Fruit fly (Drosophila melanogaster) whole organism, embryonic: Measurements from ENCODE around the gene Muc30E.

Source experiments
- B-H2 ChIP-seq: fragments of 200-800 bp; sonication (Bioruptor generic); optimal IDR thresholded peaks from 2 replicates; lab custom pipeline; 2018; ENCODE audit warnings: missing biosample characterization, mild to moderate bottlenecking, missing genetic modification characterization
- CG10543 ChIP-seq: fragments of 200-800 bp; sonication (Bioruptor generic); optimal IDR thresholded peaks from 3 replicates; lab custom pipeline; 2017; ENCODE audit warnings: missing biosample characterization, mild to moderate bottlenecking, missing genetic modification characterization, moderate library complexity
- CG11560 ChIP-seq: fragments of 200-800 bp; sonication (Bioruptor generic); IDR thresholded peaks from 3 replicates; pipeline ENCODE4 v1.3.6; 2022; ENCODE audit warnings: missing biosample characterization, missing genetic modification characterization
- CG12071 ChIP-seq: fragments of 200-800 bp; sonication (Bioruptor generic); optimal IDR thresholded peaks from 3 replicates; lab custom pipeline; 2018; ENCODE audit warnings: missing biosample characterization, mild to moderate bottlenecking, missing genetic modification characterization
- CG12155 ChIP-seq: fragments of 200-800 bp; sonication (Bioruptor generic); optimal IDR thresholded peaks from 3 replicates; lab custom pipeline; 2016; ENCODE audit warnings: missing biosample characterization, missing genetic modification characterization
- CG12744 ChIP-seq: fragments of 200-800 bp; sonication (Bioruptor generic); optimal IDR thresholded peaks from 2 replicates; lab custom pipeline; 2016; ENCODE audit warnings: missing biosample characterization, missing genetic modification characterization
- CG1529 ChIP-seq: fragments of 200-800 bp; sonication (Bioruptor generic); optimal IDR thresholded peaks from 3 replicates; lab custom pipeline; 2018; ENCODE audit warnings: missing biosample characterization, missing genetic modification characterization
- CG16779 ChIP-seq: fragments of 200-800 bp; sonication (Bioruptor generic); IDR thresholded peaks from 2 replicates; pipeline ENCODE4 v1.3.6; 2022; ENCODE audit warnings: missing biosample characterization, missing genetic modification characterization
- CG17359 ChIP-seq: fragments of 200-800 bp; sonication (Bioruptor generic); optimal IDR thresholded peaks from 3 replicates; lab custom pipeline; 2018; ENCODE audit warnings: missing biosample characterization, mild to moderate bottlenecking, missing genetic modification characterization, moderate library complexity
- CG17361 ChIP-seq: fragments of 200-800 bp; sonication (Bioruptor generic); IDR thresholded peaks from 3 replicates; pipeline ENCODE4 v1.3.6; 2022; ENCODE audit warnings: missing biosample characterization, missing genetic modification characterization
- CG17912 ChIP-seq: fragments of 200-800 bp; sonication (Bioruptor generic); optimal IDR thresholded peaks from 2 replicates; lab custom pipeline; 2018; ENCODE audit warnings: missing biosample characterization, mild to moderate bottlenecking, missing genetic modification characterization
- CG30020 ChIP-seq: fragments of 200-800 bp; optimal IDR thresholded peaks from 2 replicates; lab custom pipeline; 2019; ENCODE audit warnings: missing biosample characterization, mild to moderate bottlenecking, missing genetic modification characterization, moderate library complexity
- CG33213 ChIP-seq: fragments of 200-800 bp; sonication (Bioruptor generic); optimal IDR thresholded peaks from 3 replicates; lab custom pipeline; 2016; ENCODE audit warnings: missing biosample characterization, missing genetic modification characterization
- CG33557 ChIP-seq: fragments of 200-800 bp; sonication (Bioruptor generic); optimal IDR thresholded peaks from 2 replicates; lab custom pipeline; 2019; ENCODE audit warnings: missing biosample characterization, mild to moderate bottlenecking, missing genetic modification characterization, moderate library complexity
- CG34224 ChIP-seq: fragments of 200-800 bp; sonication (Bioruptor generic); IDR thresholded peaks from 3 replicates; pipeline ENCODE4 v1.3.6; 2022; ENCODE audit warnings: missing biosample characterization, missing genetic modification characterization; ENCODE audit not compliant: partially characterized antibody
- CG4424 ChIP-seq: fragments of 200-800 bp; sonication (Bioruptor generic); optimal IDR thresholded peaks from 3 replicates; lab custom pipeline; 2016; ENCODE audit warnings: missing biosample characterization, missing genetic modification characterization
- CG5180 ChIP-seq: fragments of 200-800 bp; sonication (Bioruptor generic); optimal IDR thresholded peaks from 3 replicates; lab custom pipeline; 2017; ENCODE audit warnings: missing biosample characterization, missing genetic modification characterization, mild to moderate bottlenecking, moderate library complexity, missing genetic modification reagents
- CG6791 ChIP-seq: fragments of 200-800 bp; sonication (Bioruptor generic); IDR thresholded peaks from 3 replicates; pipeline ENCODE4 v1.3.6; 2022; ENCODE audit warnings: missing biosample characterization, missing genetic modification characterization; ENCODE audit not compliant: partially characterized antibody
- CG6813 ChIP-seq: fragments of 200-800 bp; sonication (Bioruptor generic); optimal IDR thresholded peaks from 2 replicates; lab custom pipeline; 2017; ENCODE audit warnings: missing biosample characterization, missing genetic modification characterization, mild to moderate bottlenecking, moderate library complexity, missing genetic modification reagents
- CG7372 ChIP-seq: fragments of 200-800 bp; sonication (Bioruptor generic); IDR thresholded peaks from 2 replicates; pipeline ENCODE4 v1.3.6; 2022; ENCODE audit warnings: missing biosample characterization, missing genetic modification characterization
- CG8924 ChIP-seq: fragments of 200-800 bp; optimal IDR thresholded peaks from 3 replicates; lab custom pipeline; 2019; ENCODE audit warnings: missing biosample characterization, mild to moderate bottlenecking, missing genetic modification characterization, moderate library complexity
- CG9215 ChIP-seq: fragments of 200-800 bp; sonication (Bioruptor generic); IDR thresholded peaks from 2 replicates; pipeline ENCODE4 v1.3.6; 2022; ENCODE audit warnings: missing biosample characterization, missing genetic modification characterization
- CG9437 ChIP-seq: fragments of 200-800 bp; sonication (Bioruptor generic); optimal IDR thresholded peaks from 2 replicates; lab custom pipeline; 2018; ENCODE audit warnings: missing biosample characterization, mild to moderate bottlenecking, missing genetic modification characterization
- E2f2 ChIP-seq: fragments of 200-800 bp; sonication (Bioruptor generic); IDR thresholded peaks from 2 replicates; pipeline ENCODE4 v1.3.6; 2022; ENCODE audit warnings: missing biosample characterization, missing genetic modification characterization
- Fer1 ChIP-seq: fragments of 200-800 bp; sonication (Bioruptor generic); optimal IDR thresholded peaks from 2 replicates; lab custom pipeline; 2017; ENCODE audit warnings: missing biosample characterization, mild to moderate bottlenecking, missing genetic modification characterization
- HLH4C ChIP-seq: fragments of 200-800 bp; sonication (Bioruptor generic); IDR thresholded peaks from 3 replicates; pipeline ENCODE4 v1.3.6; 2022; ENCODE audit warnings: missing biosample characterization, missing genetic modification characterization; ENCODE audit not compliant: partially characterized antibody
- Hsf ChIP-seq: fragments of 200-800 bp; sonication (Bioruptor generic); optimal IDR thresholded peaks from 3 replicates; lab custom pipeline; 2016; ENCODE audit warnings: missing biosample characterization, missing genetic modification characterization
- Jarid2 ChIP-seq: fragments of 200-800 bp; sonication (Bioruptor generic); optimal IDR thresholded peaks from 3 replicates; lab custom pipeline; 2017; ENCODE audit warnings: mild to moderate bottlenecking, missing biosample characterization, missing genetic modification reagents, missing genetic modification characterization
- Mes4 ChIP-seq: fragments of 200-800 bp; sonication (Bioruptor generic); optimal IDR thresholded peaks from 2 replicates; lab custom pipeline; 2016; ENCODE audit warnings: missing biosample characterization, missing genetic modification characterization
- Nf-YB ChIP-seq: fragments of 200-800 bp; sonication (Bioruptor generic); optimal IDR thresholded peaks from 3 replicates; lab custom pipeline; 2019; ENCODE audit warnings: missing biosample characterization, mild to moderate bottlenecking, missing genetic modification characterization, moderate library complexity
- Ptx1 ChIP-seq: fragments of 200-800 bp; sonication (Bioruptor generic); IDR thresholded peaks from 2 replicates; pipeline ENCODE4 v1.3.6; 2022; ENCODE audit warnings: missing biosample characterization, missing genetic modification characterization
- YL-1 ChIP-seq: fragments of 200-800 bp; sonication (Bioruptor generic); optimal IDR thresholded peaks from 3 replicates; lab custom pipeline; 2017; ENCODE audit warnings: missing biosample characterization, mild to moderate bottlenecking, missing genetic modification characterization
- ase ChIP-seq: fragments of 200-800 bp; sonication (Bioruptor generic); IDR thresholded peaks from 3 replicates; pipeline ENCODE4 v1.3.6; 2022; ENCODE audit warnings: missing biosample characterization, missing genetic modification characterization
- bbx ChIP-seq: fragments of 200-800 bp; sonication (Bioruptor generic); IDR thresholded peaks from 2 replicates; pipeline ENCODE4 v1.3.6; 2022; ENCODE audit warnings: missing biosample characterization, missing genetic modification characterization; ENCODE audit not compliant: partially characterized antibody
- bowl ChIP-seq: fragments of 200-800 bp; sonication (Bioruptor generic); IDR thresholded peaks from 2 replicates; pipeline ENCODE4 v1.3.6; 2022; ENCODE audit warnings: missing biosample characterization, missing genetic modification characterization
- disco-r ChIP-seq: fragments of 200-800 bp; sonication (Bioruptor generic); optimal IDR thresholded peaks from 2 replicates; lab custom pipeline; 2016; ENCODE audit warnings: missing biosample characterization, missing genetic modification characterization
- dpn ChIP-seq, 2 experiments: fragments of 200-800 bp; sonication (Bioruptor generic); optimal IDR thresholded peaks; 3 replicates each; lab custom pipeline; 2016; ENCODE audit warnings: missing biosample characterization in 2 of 2, missing genetic modification characterization in 2 of 2
- h ChIP-seq: fragments of >200 bp; optimal IDR thresholded peaks from 2 replicates; lab custom pipeline; 2017
- klu ChIP-seq: fragments of 200-800 bp; sonication (Bioruptor generic); IDR thresholded peaks from 2 replicates; pipeline ENCODE4 v1.3.6; 2022; ENCODE audit warnings: missing biosample characterization, missing genetic modification characterization
- lbe ChIP-seq: fragments of 200-800 bp; sonication (Bioruptor generic); optimal IDR thresholded peaks from 2 replicates; lab custom pipeline; 2016; ENCODE audit warnings: missing biosample characterization, mild to moderate bottlenecking, missing genetic modification characterization
- mam ChIP-seq: fragments of 200-800 bp; sonication (Bioruptor generic); optimal IDR thresholded peaks from 3 replicates; lab custom pipeline; 2016; ENCODE audit warnings: missing biosample characterization, missing genetic modification characterization
- nerfin-1 ChIP-seq: fragments of 200-800 bp; sonication (Bioruptor generic); optimal IDR thresholded peaks from 3 replicates; lab custom pipeline; 2019; ENCODE audit warnings: missing biosample characterization, mild to moderate bottlenecking, missing genetic modification characterization, moderate library complexity
- ranshi ChIP-seq: fragments of 200-800 bp; sonication (Bioruptor generic); IDR thresholded peaks from 2 replicates; pipeline ENCODE4 v1.3.6; 2022; ENCODE audit warnings: missing biosample characterization, missing genetic modification characterization
- scrt ChIP-seq: fragments of 200-800 bp; sonication (Bioruptor generic); optimal IDR thresholded peaks from 2 replicates; lab custom pipeline; 2018; ENCODE audit warnings: missing biosample characterization, mild to moderate bottlenecking, missing genetic modification characterization, moderate library complexity
- sim ChIP-seq: fragments of 200-800 bp; sonication (Bioruptor generic); IDR thresholded peaks from 2 replicates; pipeline ENCODE4 v1.3.6; 2022; ENCODE audit warnings: missing biosample characterization, missing genetic modification characterization
- slbo ChIP-seq: fragments of 200-800 bp; sonication (Bioruptor generic); IDR thresholded peaks from 2 replicates; pipeline ENCODE4 v1.3.6; 2022; ENCODE audit warnings: missing biosample characterization, missing genetic modification characterization
- sna ChIP-seq: fragments of 200-800 bp; sonication (Bioruptor generic); IDR thresholded peaks from 2 replicates; pipeline ENCODE4 v1.3.6; 2022; ENCODE audit warnings: missing biosample characterization, missing genetic modification characterization; ENCODE audit not compliant: partially characterized antibody
- sob ChIP-seq: fragments of 200-800 bp; sonication (Bioruptor generic); IDR thresholded peaks from 2 replicates; pipeline ENCODE4 v1.3.6; 2022; ENCODE audit warnings: missing biosample characterization, missing genetic modification characterization
- sr ChIP-seq: fragments of 200-800 bp; sonication (Bioruptor generic); IDR thresholded peaks from 3 replicates; pipeline ENCODE4 v1.3.6; 2022; ENCODE audit warnings: missing biosample characterization, missing genetic modification characterization
- tap ChIP-seq: fragments of 200-800 bp; optimal IDR thresholded peaks from 3 replicates; lab custom pipeline; 2019; ENCODE audit warnings: missing biosample characterization, mild to moderate bottlenecking, missing genetic modification characterization, moderate library complexity
- tx ChIP-seq: fragments of 200-800 bp; sonication (Bioruptor generic); optimal IDR thresholded peaks from 2 replicates; lab custom pipeline; 2016; ENCODE audit warnings: missing biosample characterization, missing genetic modification characterization
- zfh2 ChIP-seq: fragments of 200-800 bp; sonication (Bioruptor generic); optimal IDR thresholded peaks from 2 replicates; lab custom pipeline; 2016; ENCODE audit warnings: missing biosample characterization, missing genetic modification characterization

Muc30E gene

DNA sequence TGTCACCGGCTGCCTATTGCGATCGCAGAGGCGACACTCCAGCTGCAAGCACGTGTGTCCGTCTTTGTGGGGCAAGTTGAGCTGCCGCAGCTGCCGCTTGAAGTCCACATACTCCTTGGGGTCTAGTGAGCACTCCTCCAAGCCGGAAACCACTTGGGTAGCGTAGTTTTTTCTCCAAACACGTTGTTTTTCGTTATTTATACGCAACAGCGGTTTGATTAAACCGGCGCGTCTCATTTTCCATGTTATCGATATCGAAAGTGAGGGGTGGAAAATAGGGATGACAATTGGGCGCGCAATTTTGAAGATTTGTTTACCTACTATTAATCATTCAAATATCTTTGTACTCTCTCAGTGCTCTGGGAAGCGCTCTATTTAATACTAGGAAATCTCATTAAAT lies 9.7 kb downstream of the Muc30E start, which contains the start of gene mtDNA-helicase (continued):
- TF ChIP-seq CG16779 (GFP tag; lab: Robert Waterston, UW) = no peak
- TF ChIP-seq CG33213 (GFP tag; lab: Kevin White, UChicago) = no peak
- TF ChIP-seq bowl (GFP tag; lab: Robert Waterston, UW) = no peak
- TF ChIP-seq CG1529 = no peak
- peak; percentile 54; the same call in 2 of the 3 replicates for TF ChIP-seq CG34224
- no peak for TF ChIP-seq mam (GFP tag; lab: Kevin White, UChicago)
- peak; percentile 62; the same call in 1 of the 3 replicates for TF ChIP-seq CG6791 (GFP tag; lab: Robert Waterston, UW)
- TF ChIP-seq klu (GFP tag; lab: Robert Waterston, UW) = peak; percentile 38; the same call in 1 of the 2 replicates
- peak; percentile 37 for TF ChIP-seq YL-1 (GFP tag; lab: Kevin White, UChicago)
- TF ChIP-seq h (lab: Kevin White, UChicago) = no peak
- TF ChIP-seq CG5180 = no peak
- no peak for TF ChIP-seq Ptx1
- no peak for TF ChIP-seq dpn (GFP tag; optimal IDR thresholded peaks at IDR 0.05; lab: Kevin White, UChicago)
- no peak for TF ChIP-seq tap (tag; lab: Kevin White, UChicago)
- TF ChIP-seq nerfin-1 (tag; lab: Kevin White, UChicago) = no peak
- TF ChIP-seq sim (GFP tag; lab: Robert Waterston, UW) = no peak
- TF ChIP-seq CG12744 (GFP tag; lab: Kevin White, UChicago) = no peak
- peak; percentile 61; the same call in 1 of the 2 replicates for TF ChIP-seq sna
- no peak for TF ChIP-seq CG11560 (tag; lab: Robert Waterston, UW)
- no peak for TF ChIP-seq CG8924
- TF ChIP-seq CG12155 (GFP tag; lab: Kevin White, UChicago) = no peak
- peak; percentile 91 for TF ChIP-seq E2f2
- peak; percentile 60; the same call in 1 of the 2 replicates for TF ChIP-seq bbx (GFP tag; lab: Robert Waterston, UW)
- no peak for TF ChIP-seq CG17361 (GFP tag; lab: Robert Waterston, UW)
- no peak for TF ChIP-seq zfh2 (GFP tag; lab: Kevin White, UChicago)
- TF ChIP-seq Jarid2 (GFP tag; lab: Kevin White, UChicago) = no peak
- no peak for TF ChIP-seq lbe (GFP tag; lab: Kevin White, UChicago)
- no peak for TF ChIP-seq CG17912 (GFP tag; lab: Kevin White, UChicago)
- TF ChIP-seq Fer1 = no peak
- no peak for TF ChIP-seq CG30020
- TF ChIP-seq ase (GFP tag; lab: Robert Waterston, UW) = no peak
- TF ChIP-seq CG9437 (GFP tag; lab: Kevin White, UChicago) = peak; percentile 23
- TF ChIP-seq CG17359 (tag; lab: Kevin White, UChicago) = no peak
- no peak for TF ChIP-seq CG12071 (GFP tag; lab: Kevin White, UChicago)
- no peak for TF ChIP-seq Hsf (GFP tag; lab: Kevin White, UChicago)
- no peak for TF ChIP-seq CG9215 (GFP tag; lab: Robert Waterston, UW)
- TF ChIP-seq sr (GFP tag; lab: Robert Waterston, UW) = no peak
- no peak for TF ChIP-seq disco-r
- no peak for TF ChIP-seq sob (GFP tag; lab: Robert Waterston, UW)
- peak; percentile 59 for TF ChIP-seq HLH4C
- no peak for TF ChIP-seq tx (GFP tag; lab: Kevin White, UChicago)
- TF ChIP-seq CG10543 (GFP tag; lab: Kevin White, UChicago) = no peak
- no peak for TF ChIP-seq CG7372 (GFP tag; lab: Robert Waterston, UW)
- no peak for TF ChIP-seq scrt (GFP tag; lab: Kevin White, UChicago)
- no peak for TF ChIP-seq Mes4 (GFP tag; lab: Kevin White, UChicago)
- TF ChIP-seq CG4424 (GFP tag; lab: Kevin White, UChicago) = no peak
- TF ChIP-seq ranshi (GFP tag; lab: Robert Waterston, UW) = no peak
- no peak for TF ChIP-seq Nf-YB (GFP tag; lab: Kevin White, UChicago)
- TF ChIP-seq B-H2 (GFP tag; lab: Kevin White, UChicago) = no peak
- TF ChIP-seq CG33557 (GFP tag; lab: Kevin White, UChicago) = no peak
- TF ChIP-seq CG6813 (GFP tag; lab: Kevin White, UChicago) = no peak
- no peak for TF ChIP-seq slbo
